Worm (Caenorhabditis elegans) whole organism, early embryonic: ENCODE data around the gene chhy-1.

ENCODE experiments used
- B0310.2 ChIP-seq: sonication (generic microtip); optimal IDR thresholded peaks from 2 replicates; lab custom pipeline; 2016; ENCODE audit warnings: mild to moderate bottlenecking, missing genetic modification characterization, missing compliant biosample characterization
- F13C5.2 ChIP-seq: sonication (generic microtip); optimal IDR thresholded peaks from 2 replicates; lab custom pipeline; 2017; ENCODE audit warnings: mild to moderate bottlenecking, missing genetic modification characterization, inconsistent platforms, missing compliant biosample characterization
- aly-1 ChIP-seq: sonication (generic microtip); optimal IDR thresholded peaks from 2 replicates; lab custom pipeline; 2016; ENCODE audit warnings: missing genetic modification characterization, missing compliant biosample characterization
- ama-1 ChIP-seq: fragments of 150-350 bp; optimal IDR thresholded peaks from 2 replicates; lab custom pipeline; 2014
- ceh-13 ChIP-seq: fragments of 200-800 bp; sonication (Bioruptor generic); optimal IDR thresholded peaks from 2 replicates; lab custom pipeline; 2018; ENCODE audit warnings: mild to moderate bottlenecking, missing genetic modification characterization, missing compliant biosample characterization
- ceh-36 ChIP-seq: sonication (generic microtip); optimal IDR thresholded peaks from 2 replicates; lab custom pipeline; 2016; ENCODE audit warnings: missing genetic modification characterization, inconsistent platforms, missing compliant biosample characterization
- ets-7 ChIP-seq: sonication (generic microtip); optimal IDR thresholded peaks from 2 replicates; lab custom pipeline; 2016; ENCODE audit warnings: missing genotype, missing genetic modification characterization, missing compliant biosample characterization
- flt-1 ChIP-seq: fragments of 200-800 bp; sonication (Bioruptor generic); IDR thresholded peaks from 2 replicates; pipeline ENCODE4 v1.3.6; 2022; ENCODE audit warnings: missing genetic modification characterization, missing compliant biosample characterization
- hmbx-1 ChIP-seq: sonication (generic microtip); optimal IDR thresholded peaks from 2 replicates; lab custom pipeline; 2016; ENCODE audit warnings: mild to moderate bottlenecking, missing genetic modification characterization, missing compliant biosample characterization
- hmg-4 ChIP-seq: fragments of 200-800 bp; sonication (Bioruptor generic); optimal IDR thresholded peaks from 2 replicates; lab custom pipeline; 2018; ENCODE audit warnings: mild to moderate bottlenecking, missing genetic modification characterization, missing compliant biosample characterization
- hnd-1 ChIP-seq: sonication (generic microtip); optimal IDR thresholded peaks from 2 replicates; lab custom pipeline; 2016; ENCODE audit warnings: missing genetic modification characterization, missing compliant biosample characterization
- pes-1 ChIP-seq: fragments of 200-800 bp; sonication (Bioruptor generic); IDR thresholded peaks from 2 replicates; pipeline ENCODE4 v1.3.6; 2022; ENCODE audit warnings: missing genetic modification reagents, missing genetic modification characterization, missing compliant biosample characterization
- scrt-1 ChIP-seq: fragments of 200-800 bp; sonication (Bioruptor generic); IDR thresholded peaks from 2 replicates; pipeline ENCODE4 v1.3.6; 2022; ENCODE audit warnings: missing genetic modification characterization, missing compliant biosample characterization
- sea-1 ChIP-seq: fragments of 200-800 bp; sonication (Bioruptor generic); conservative IDR thresholded peaks from 2 replicates; pipeline ENCODE4 v1.3.6; 2022; ENCODE audit warnings: missing genetic modification characterization, missing compliant biosample characterization
- tbx-11 ChIP-seq: fragments of 200-800 bp; sonication (Bioruptor generic); IDR thresholded peaks from 2 replicates; pipeline ENCODE4 v1.3.6; 2022; ENCODE audit warnings: missing genetic modification characterization, missing compliant biosample characterization
- tbx-37 ChIP-seq: fragments of 200-800 bp; sonication (Bioruptor generic); conservative IDR thresholded peaks from 2 replicates; pipeline ENCODE4 v1.3.6; 2022; ENCODE audit warnings: missing genetic modification reagents, missing genetic modification characterization, missing compliant biosample characterization
- tra-4 ChIP-seq: sonication (generic microtip); optimal IDR thresholded peaks from 2 replicates; lab custom pipeline; 2017; ENCODE audit warnings: missing genetic modification characterization, missing compliant biosample characterization

chhy-1 gene

DNA sequence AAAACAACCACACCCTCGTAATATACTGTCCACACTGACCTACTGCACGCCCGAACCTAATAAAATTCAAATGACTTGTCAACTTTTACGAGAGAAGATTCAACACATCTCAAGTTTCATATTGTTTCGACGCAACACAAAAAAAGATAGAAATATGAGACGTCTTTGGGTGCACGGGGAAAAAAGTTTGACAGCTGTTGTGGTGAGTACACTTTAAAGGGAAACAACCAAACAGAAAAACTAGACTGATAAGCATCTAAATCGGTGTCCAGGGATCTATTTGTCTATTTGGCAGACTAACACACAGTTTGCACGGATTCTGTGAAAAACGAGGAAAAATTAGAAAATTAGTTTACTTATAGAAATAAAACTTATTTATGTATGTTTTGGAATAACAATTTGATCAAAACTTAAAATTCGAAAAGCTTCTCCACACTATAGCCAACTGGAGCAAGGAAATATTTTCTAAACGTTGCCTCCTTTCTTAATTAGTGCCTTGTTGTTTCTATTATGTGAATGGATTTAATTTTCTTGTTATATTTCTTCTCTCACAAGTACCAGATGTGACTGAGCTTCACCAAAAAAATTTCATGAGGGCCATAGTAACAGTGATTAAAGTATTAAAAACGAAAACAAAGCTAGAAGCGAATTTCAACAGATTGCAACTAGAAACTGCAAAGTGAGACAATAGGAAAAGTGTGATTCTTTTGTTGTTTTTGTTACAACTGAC, 26.4 kb upstream of the chhy-1 start:
- TF ChIP-seq tbx-11 (GFP tag; lab: Robert Waterston, UW) (no peak), pes-1 (GFP tag; lab: Robert Waterston, UW) (no peak), flt-1 (GFP tag; lab: Robert Waterston, UW) (no peak), tbx-37 (GFP tag; lab: Robert Waterston, UW) (no peak), hmbx-1 (no peak), ceh-13 (GFP tag; lab: Kevin White, UChicago) (no peak)

- TF ChIP-seq tbx-37 (GFP tag; lab: Robert Waterston, UW): no peak
- no peak for TF ChIP-seq sea-1
- no peak for TF ChIP-seq ama-1 (lab: Kevin White, UChicago)
- no peak for TF ChIP-seq hnd-1 (tag; lab: Kevin White, UChicago)
- TF ChIP-seq tbx-11 (GFP tag; lab: Robert Waterston, UW): no peak
- TF ChIP-seq B0310.2 (tag; lab: Kevin White, UChicago): no peak
- TF ChIP-seq aly-1 (tag; lab: Kevin White, UChicago): no peak
- no peak for TF ChIP-seq pes-1 (GFP tag; lab: Robert Waterston, UW)
- TF ChIP-seq hmg-4 (GFP tag; lab: Kevin White, UChicago): no peak
- no peak for TF ChIP-seq tra-4 (tag; lab: Kevin White, UChicago)
- no peak for TF ChIP-seq ets-7
- TF ChIP-seq flt-1 (GFP tag; lab: Robert Waterston, UW): no peak
- no peak for TF ChIP-seq ceh-13 (GFP tag; lab: Kevin White, UChicago)
- TF ChIP-seq hmbx-1: no peak
- TF ChIP-seq F13C5.2 (tag; lab: Kevin White, UChicago): no peak
- TF ChIP-seq scrt-1 (GFP tag; lab: Robert Waterston, UW): no peak
- no peak for TF ChIP-seq ceh-36 (tag; lab: Kevin White, UChicago)
Measured at ce11 chrII:8642376-8642775, 25.0 kb upstream of the chhy-1 start.

ce11 chrII:8641131-8641530, 23.7 kb upstream of the chhy-1 start, which contains the start of gene D2085.7:
Gene D2085.7, plus strand, starts transcription at chrII:8641381.
- no peak for TF ChIP-seq F13C5.2 (tag; lab: Kevin White, UChicago)
- no peak for TF ChIP-seq ceh-13 (GFP tag; lab: Kevin White, UChicago)
- no peak for TF ChIP-seq pes-1 (GFP tag; lab: Robert Waterston, UW)
- TF ChIP-seq tra-4 (tag; lab: Kevin White, UChicago): no peak
- no peak for TF ChIP-seq hnd-1 (tag; lab: Kevin White, UChicago)
- no peak for TF ChIP-seq tbx-11 (GFP tag; lab: Robert Waterston, UW)
- TF ChIP-seq ets-7: no peak
- TF ChIP-seq ceh-36 (tag; lab: Kevin White, UChicago): no peak
- TF ChIP-seq tbx-37 (GFP tag; lab: Robert Waterston, UW): no peak
- TF ChIP-seq flt-1 (GFP tag; lab: Robert Waterston, UW): no peak
- no peak for TF ChIP-seq scrt-1 (GFP tag; lab: Robert Waterston, UW)
- no peak for TF ChIP-seq ama-1 (lab: Kevin White, UChicago)
- no peak for TF ChIP-seq hmg-4 (GFP tag; lab: Kevin White, UChicago)
- no peak for TF ChIP-seq sea-1
- no peak for TF ChIP-seq aly-1 (tag; lab: Kevin White, UChicago)
- TF ChIP-seq B0310.2 (tag; lab: Kevin White, UChicago): no peak

- no peak for TF ChIP-seq pes-1 (GFP tag; lab: Robert Waterston, UW)
- no peak for TF ChIP-seq ceh-13 (GFP tag; lab: Kevin White, UChicago)
- no peak for TF ChIP-seq ama-1 (lab: Kevin White, UChicago)
- no peak for TF ChIP-seq B0310.2 (tag; lab: Kevin White, UChicago)
- TF ChIP-seq ets-7: no peak
- no peak for TF ChIP-seq ceh-36 (tag; lab: Kevin White, UChicago)
- no peak for TF ChIP-seq tbx-11 (GFP tag; lab: Robert Waterston, UW)
- no peak for TF ChIP-seq hmbx-1
- no peak for TF ChIP-seq hnd-1 (tag; lab: Kevin White, UChicago)
- no peak for TF ChIP-seq scrt-1 (GFP tag; lab: Robert Waterston, UW)
- no peak for TF ChIP-seq hmg-4 (GFP tag; lab: Kevin White, UChicago)
- no peak for TF ChIP-seq flt-1 (GFP tag; lab: Robert Waterston, UW)
- TF ChIP-seq aly-1 (tag; lab: Kevin White, UChicago): no peak
- no peak for TF ChIP-seq F13C5.2 (tag; lab: Kevin White, UChicago)
Measured at ce11 chrII:8640503-8640902, 23.1 kb upstream of the chhy-1 start.

ce11 chrII:8639553-8639952, 22.1 kb upstream of the chhy-1 start:
- TF ChIP-seq hmg-4 (GFP tag; lab: Kevin White, UChicago): no peak
- TF ChIP-seq sea-1: no peak
- TF ChIP-seq flt-1 (GFP tag; lab: Robert Waterston, UW): no peak
- TF ChIP-seq tbx-37 (GFP tag; lab: Robert Waterston, UW): no peak
- TF ChIP-seq scrt-1 (GFP tag; lab: Robert Waterston, UW): no peak
- TF ChIP-seq hmbx-1: no peak
- no peak for TF ChIP-seq ceh-13 (GFP tag; lab: Kevin White, UChicago)
- no peak for TF ChIP-seq F13C5.2 (tag; lab: Kevin White, UChicago)
- no peak for TF ChIP-seq ama-1 (lab: Kevin White, UChicago)
- no peak for TF ChIP-seq tbx-11 (GFP tag; lab: Robert Waterston, UW)
- no peak for TF ChIP-seq hnd-1 (tag; lab: Kevin White, UChicago)
- TF ChIP-seq tra-4 (tag; lab: Kevin White, UChicago): no peak
- TF ChIP-seq ceh-36 (tag; lab: Kevin White, UChicago): no peak
- no peak for TF ChIP-seq B0310.2 (tag; lab: Kevin White, UChicago)
- TF ChIP-seq aly-1 (tag; lab: Kevin White, UChicago): no peak
- no peak for TF ChIP-seq pes-1 (GFP tag; lab: Robert Waterston, UW)
- no peak for TF ChIP-seq ets-7

DNA sequence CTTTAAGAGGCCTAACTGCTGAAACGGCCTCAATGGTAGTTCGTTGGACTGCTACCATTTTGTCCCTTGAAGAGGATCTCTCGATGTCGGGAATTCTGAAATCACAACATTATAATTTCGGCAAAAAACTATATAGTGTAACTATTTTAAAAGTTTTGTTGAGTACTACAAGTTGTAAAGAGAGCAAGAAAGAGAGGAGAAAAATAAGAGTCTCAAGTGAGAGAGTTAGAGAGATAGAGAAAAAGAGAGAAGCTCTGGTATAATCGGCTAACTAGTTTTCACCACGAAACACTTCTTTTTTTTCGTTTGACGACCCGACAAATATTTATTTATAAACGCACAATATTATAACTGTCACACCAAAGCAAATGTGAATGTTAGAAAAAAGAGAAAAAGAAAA, 20.2 kb upstream of the chhy-1 start, which contains the start of gene vab-9:
TSS of gene vab-9 (minus strand) at position 101 of the 400 bp plus-strand sequence.
- TF ChIP-seq tra-4 (tag; lab: Kevin White, UChicago) (no peak), ama-1 (lab: Kevin White, UChicago) (no peak), scrt-1 (GFP tag; lab: Robert Waterston, UW) (no peak), F13C5.2 (tag; lab: Kevin White, UChicago) (no peak), aly-1 (tag; lab: Kevin White, UChicago) (no peak), B0310.2 (tag; lab: Kevin White, UChicago) (no peak), hmg-4 (GFP tag; lab: Kevin White, UChicago) (no peak)
